Worm (Caenorhabditis elegans) whole organism, young adult: ENCODE data around the gene F14H3.4.

Experiments used
- B0336.3 ChIP-seq: fragments of 200-800 bp; sonication (Bioruptor generic); IDR thresholded peaks from 2 replicates; pipeline ENCODE4 v1.3.6; 2022; ENCODE audit warnings: missing genetic modification characterization, missing compliant biosample characterization
- C06A6.2 ChIP-seq: fragments of 200-800 bp; sonication (Bioruptor generic); conservative IDR thresholded peaks from 2 replicates; pipeline ENCODE4 v1.3.6; 2022; ENCODE audit warnings: missing genetic modification characterization, missing compliant biosample characterization
- F37B4.10 ChIP-seq: fragments of 200-800 bp; sonication (Bioruptor generic); IDR thresholded peaks from 2 replicates; pipeline ENCODE4 v1.3.6; 2022; ENCODE audit warnings: missing genetic modification characterization, missing compliant biosample characterization
- K11D2.4 ChIP-seq: fragments of 200-800 bp; sonication (Bioruptor generic); IDR thresholded peaks from 2 replicates; pipeline ENCODE4 v1.3.6; 2022; ENCODE audit warnings: missing genetic modification reagents, missing genetic modification characterization, missing compliant biosample characterization
- Y53F4B.3 ChIP-seq: fragments of 200-800 bp; sonication (Bioruptor generic); IDR thresholded peaks from 2 replicates; pipeline ENCODE4 v1.3.6; 2022; ENCODE audit warnings: missing genetic modification reagents, missing genetic modification characterization, missing compliant biosample characterization
- ZK185.1 ChIP-seq: sonication (generic microtip); optimal IDR thresholded peaks from 2 replicates; lab custom pipeline; 2016; ENCODE audit warnings: mild to moderate bottlenecking, missing genetic modification characterization, missing compliant biosample characterization; ENCODE audit not compliant: poor library complexity, severe bottlenecking
- aptf-3 ChIP-seq: fragments of 200-800 bp; sonication (Bioruptor generic); IDR thresholded peaks from 2 replicates; pipeline ENCODE4 v1.3.6; 2022; ENCODE audit warnings: missing genetic modification characterization, missing compliant biosample characterization
- attf-6 ChIP-seq: fragments of 200-800 bp; sonication (Bioruptor generic); IDR thresholded peaks from 2 replicates; pipeline ENCODE4 v1.3.6; 2022; ENCODE audit warnings: missing genetic modification reagents, missing genetic modification characterization, missing compliant biosample characterization
- cebp-1 ChIP-seq, 2 experiments: fragments of 200-800 bp in 1 of 2; sonication (Bioruptor generic) in 1 of 2; sonication (generic microtip) in 1 of 2; IDR thresholded peaks in 1 of 2; optimal IDR thresholded peaks in 1 of 2; 2 replicates each; pipeline versions ENCODE4 v1.3.6 to Lab custom; 2017 to 2022; ENCODE audit warnings: missing compliant biosample characterization in 2 of 2, missing genetic modification characterization in 2 of 2, mild to moderate bottlenecking in 1 of 2, missing genetic modification reagents in 1 of 2, moderate library complexity in 1 of 2
- ceh-27 ChIP-seq: fragments of 200-800 bp; sonication (Bioruptor generic); optimal IDR thresholded peaks from 2 replicates; lab custom pipeline; 2018; ENCODE audit warnings: mild to moderate bottlenecking, missing genetic modification characterization, moderate library complexity, missing compliant biosample characterization
- ceh-40 ChIP-seq: fragments of 200-800 bp; sonication (Bioruptor generic); IDR thresholded peaks from 2 replicates; pipeline ENCODE4 v1.3.6; 2022; ENCODE audit warnings: missing genetic modification characterization, missing compliant biosample characterization
- chd-7 ChIP-seq: sonication (generic microtip); optimal IDR thresholded peaks from 2 replicates; lab custom pipeline; 2016; ENCODE audit warnings: mild to moderate bottlenecking, missing genetic modification characterization, moderate library complexity, missing compliant biosample characterization
- die-1 ChIP-seq: sonication (generic microtip); optimal IDR thresholded peaks from 2 replicates; lab custom pipeline; 2016; ENCODE audit warnings: missing genotype, mild to moderate bottlenecking, missing genetic modification characterization, missing compliant biosample characterization
- dox-1 ChIP-seq: fragments of 200-800 bp; sonication (Bioruptor generic); IDR thresholded peaks from 2 replicates; pipeline ENCODE4 v1.3.6; 2022; ENCODE audit warnings: missing genetic modification reagents, missing genetic modification characterization, missing compliant biosample characterization
- dpl-1 ChIP-seq: fragments of 150-350 bp; optimal IDR thresholded peaks from 2 replicates; lab custom pipeline; 2014; ENCODE audit warnings: missing biosample characterization, missing genetic modification reagents, missing genetic modification characterization
- efl-1 ChIP-seq: fragments of 150-350 bp; optimal IDR thresholded peaks from 2 replicates; lab custom pipeline; 2014; ENCODE audit warnings: missing biosample characterization, missing genetic modification reagents, missing genetic modification characterization
- egl-44 ChIP-seq: fragments of 200-800 bp; sonication (Bioruptor generic); IDR thresholded peaks from 2 replicates; pipeline ENCODE4 v1.3.6; 2022; ENCODE audit warnings: missing genetic modification reagents, missing genetic modification characterization, missing compliant biosample characterization
- ets-4 ChIP-seq: fragments of 200-800 bp; sonication (Bioruptor generic); optimal IDR thresholded peaks from 2 replicates; lab custom pipeline; 2018; ENCODE audit warnings: mild to moderate bottlenecking, missing genetic modification characterization, missing compliant biosample characterization
- gei-17 ChIP-seq: fragments of 200-800 bp; sonication (Bioruptor generic); optimal IDR thresholded peaks from 2 replicates; lab custom pipeline; 2018; ENCODE audit warnings: mild to moderate bottlenecking, missing genetic modification characterization, missing compliant biosample characterization
- hlh-26 ChIP-seq: fragments of 200-800 bp; sonication (Bioruptor generic); conservative IDR thresholded peaks from 2 replicates; pipeline ENCODE4 v1.3.6; 2022; ENCODE audit warnings: missing genetic modification reagents, missing genetic modification characterization, missing compliant biosample characterization
- hmg-1.2 ChIP-seq: fragments of 200-800 bp; sonication (Bioruptor generic); IDR thresholded peaks from 2 replicates; pipeline ENCODE4 v1.3.6; 2022; ENCODE audit warnings: missing genetic modification reagents, missing genetic modification characterization, missing compliant biosample characterization
- hrde-1 ChIP-seq: sonication (generic microtip); optimal IDR thresholded peaks from 2 replicates; lab custom pipeline; 2016; ENCODE audit warnings: missing genetic modification characterization, mild to moderate bottlenecking, missing compliant biosample characterization, moderate library complexity, missing genotype, missing genetic modification reagents, borderline replicate concordance
- let-526 ChIP-seq: fragments of 200-800 bp; sonication (Bioruptor generic); IDR thresholded peaks from 2 replicates; pipeline ENCODE4 v1.3.6; 2022; ENCODE audit warnings: missing genetic modification reagents, missing genetic modification characterization, missing compliant biosample characterization
- let-607 ChIP-seq, 2 experiments: fragments of 200-800 bp in 1 of 2; sonication (Bioruptor generic) in 1 of 2; sonication (generic microtip) in 1 of 2; optimal IDR thresholded peaks; 2 replicates each; lab custom pipeline; 2016 to 2018; ENCODE audit warnings: mild to moderate bottlenecking in 2 of 2, missing compliant biosample characterization in 2 of 2, missing genetic modification characterization in 2 of 2, moderate library complexity in 2 of 2, missing genotype in 1 of 2
- lin-54 ChIP-seq: fragments of 200-800 bp; sonication (Bioruptor generic); optimal IDR thresholded peaks from 2 replicates; lab custom pipeline; 2018; ENCODE audit warnings: mild to moderate bottlenecking, missing genetic modification characterization, missing compliant biosample characterization
- lsl-1 ChIP-seq: fragments of 200-800 bp; sonication (Bioruptor generic); optimal IDR thresholded peaks from 2 replicates; lab custom pipeline; 2018; ENCODE audit warnings: mild to moderate bottlenecking, missing genetic modification characterization, moderate library complexity, missing compliant biosample characterization
- nfya-2 ChIP-seq: fragments of 200-800 bp; sonication (Bioruptor generic); IDR thresholded peaks from 2 replicates; pipeline ENCODE4 v1.3.6; 2022; ENCODE audit warnings: missing genetic modification reagents, missing genetic modification characterization, missing compliant biosample characterization
- nhr-120 ChIP-seq: fragments of 200-800 bp; sonication (Bioruptor generic); IDR thresholded peaks from 2 replicates; pipeline ENCODE4 v1.3.6; 2022; ENCODE audit warnings: missing genetic modification characterization, missing compliant biosample characterization
- pha-4 ChIP-seq: fragments of 150-350 bp; sonication (generic microtip); optimal IDR thresholded peaks from 2 replicates; lab custom pipeline; 2014; ENCODE audit warnings: missing biosample characterization, missing genetic modification reagents, missing genetic modification characterization
- rcor-1 ChIP-seq: fragments of 200-800 bp; sonication (Bioruptor generic); IDR thresholded peaks from 2 replicates; pipeline ENCODE4 v1.3.6; 2022; ENCODE audit warnings: missing genetic modification reagents, missing genetic modification characterization, missing compliant biosample characterization
- rec-8 ChIP-seq, 2 experiments: sonication (generic microtip); optimal IDR thresholded peaks; 2 replicates each; lab custom pipeline; 2016; ENCODE audit warnings: mild to moderate bottlenecking in 2 of 2, missing genetic modification characterization in 2 of 2, missing genetic modification reagents in 2 of 2, missing genotype in 2 of 2, missing biosample characterization in 1 of 2, missing compliant biosample characterization in 1 of 2, moderate library complexity in 1 of 2
- somi-1 ChIP-seq: fragments of 200-800 bp; sonication (Bioruptor generic); optimal IDR thresholded peaks from 2 replicates; lab custom pipeline; 2018; ENCODE audit warnings: mild to moderate bottlenecking, missing genetic modification characterization, missing compliant biosample characterization
- tbp1 ChIP-seq: fragments of 200-800 bp; sonication (Bioruptor generic); optimal IDR thresholded peaks from 2 replicates; lab custom pipeline; 2018; ENCODE audit warnings: mild to moderate bottlenecking, missing genetic modification characterization, missing compliant biosample characterization
- unc-130 ChIP-seq: sonication (generic microtip); optimal IDR thresholded peaks from 2 replicates; lab custom pipeline; 2016; ENCODE audit warnings: missing genetic modification reagents, missing genetic modification characterization, missing compliant biosample characterization
- zfh-2 ChIP-seq: fragments of 200-800 bp; sonication (Bioruptor generic); conservative IDR thresholded peaks from 2 replicates; pipeline ENCODE4 v1.3.6; 2022; ENCODE audit warnings: missing genetic modification reagents, missing genetic modification characterization, missing compliant biosample characterization
- ztf-22 ChIP-seq: fragments of 200-800 bp; sonication (Bioruptor generic); optimal IDR thresholded peaks from 2 replicates; lab custom pipeline; 2018; ENCODE audit warnings: mild to moderate bottlenecking, missing genetic modification characterization, moderate library complexity, missing compliant biosample characterization

Gene F14H3.4

ce11 chrV:16023051-16023450 is 31.8 kb downstream of the F14H3.4 start, which contains the start of gene cwc-15:
Gene cwc-15 (plus strand): TSS chrV:16023351.
- TF ChIP-seq nhr-120 (GFP tag; lab: Robert Waterston, UW) (no peak), cebp-1 (GFP tag; IDR thresholded peaks at IDR 0.05; lab: Robert Waterston, UW) (no peak), cebp-1 (tag; optimal IDR thresholded peaks at IDR 0.05; lab: Kevin White, UChicago) (no peak), lsl-1 (GFP tag; lab: Kevin White, UChicago) (no peak), attf-6 (no peak), ets-4 (GFP tag; lab: Kevin White, UChicago) (no peak), B0336.3 (no peak), let-607 (tag; optimal IDR thresholded peaks at IDR 0.05; lab: Kevin White, UChicago) (no peak), tbp1 (GFP tag; lab: Kevin White, UChicago) (no peak), die-1 (no peak), pha-4 (tag; lab: Kevin White, UChicago) (no peak), rcor-1 (GFP tag; lab: Robert Waterston, UW) (no peak), ztf-22 (no peak), let-526 (GFP tag; lab: Robert Waterston, UW) (no peak), aptf-3 (GFP tag; lab: Robert Waterston, UW) (no peak)

- 0 out of 2 replicates have a peak, but pooled peaks have one; percentile 25 for TF ChIP-seq egl-44 (GFP tag; lab: Robert Waterston, UW)
- peak; percentile 90 for TF ChIP-seq lin-54 (GFP tag; lab: Kevin White, UChicago)
- peak; percentile 16 for TF ChIP-seq lsl-1 (GFP tag; lab: Kevin White, UChicago)
- TF ChIP-seq ZK185.1 (tag; lab: Kevin White, UChicago): peak; percentile 47
- peak; percentile 62 for TF ChIP-seq ceh-27 (GFP tag; lab: Kevin White, UChicago)
- no peak for TF ChIP-seq zfh-2 (GFP tag; lab: Robert Waterston, UW)
- no peak for TF ChIP-seq gei-17 (GFP tag; lab: Kevin White, UChicago)
- TF ChIP-seq C06A6.2: no peak
- TF ChIP-seq dpl-1: peak; percentile 59
- 0 out of 2 replicates have a peak, but pooled peaks have one; percentile 26 for TF ChIP-seq dox-1 (GFP tag; lab: Robert Waterston, UW)
- TF ChIP-seq efl-1 (GFP tag; lab: Kevin White, UChicago): peak; percentile 59
Measured at ce11 chrV:16022600-16022999, 32.3 kb downstream of the F14H3.4 start.

ce11 chrV:16020042-16020441 is 34.8 kb downstream of the F14H3.4 start, which contains the start of gene srx-44:
Gene srx-44 (plus strand): TSS chrV:16020342.
- TF ChIP-seq nhr-120 (GFP tag; lab: Robert Waterston, UW) (no peak), aptf-3 (GFP tag; lab: Robert Waterston, UW) (no peak), K11D2.4 (no peak), ceh-40 (GFP tag; lab: Robert Waterston, UW) (no peak), rec-8 (tag; optimal IDR thresholded peaks at IDR 0.05; lab: Kevin White, UChicago) (no peak), ztf-22 (no peak), let-526 (GFP tag; lab: Robert Waterston, UW) (no peak), unc-130 (GFP tag; lab: Kevin White, UChicago) (no peak), hlh-26 (no peak), chd-7 (tag; lab: Kevin White, UChicago) (no peak), hrde-1 (tag; lab: Kevin White, UChicago) (no peak), Y53F4B.3 (GFP tag; lab: Robert Waterston, UW) (no peak), hmg-1.2 (GFP tag; lab: Robert Waterston, UW) (no peak), somi-1 (GFP tag; lab: Kevin White, UChicago) (no peak), F37B4.10 (GFP tag; lab: Robert Waterston, UW) (no peak), nfya-2 (GFP tag; lab: Robert Waterston, UW) (no peak)
